Fruit fly (Drosophila melanogaster) whole organism, embryonic: ENCODE measurements around the gene PMP34.
A peak's percentile ranks its signal among the peaks of the same experiment; 100 is the strongest.

Experiments
- Aef1 ChIP-seq: fragments of 200-800 bp; sonication (Bioruptor generic); IDR thresholded peaks from 3 replicates; pipeline ENCODE4 v1.3.6; 2022; ENCODE audit warnings: missing biosample characterization, missing genetic modification characterization
- CG10462 ChIP-seq: fragments of 200-800 bp; sonication (Bioruptor generic); optimal IDR thresholded peaks from 2 replicates; lab custom pipeline; 2016; ENCODE audit warnings: missing biosample characterization, missing genetic modification characterization
- CG11398 ChIP-seq: fragments of 200-800 bp; sonication (Bioruptor generic); optimal IDR thresholded peaks from 2 replicates; lab custom pipeline; 2016; ENCODE audit warnings: missing biosample characterization, missing genetic modification characterization
- CG16813 ChIP-seq: fragments of 200-800 bp; sonication (Bioruptor generic); IDR thresholded peaks from 3 replicates; pipeline ENCODE4 v1.3.6; 2022; ENCODE audit warnings: missing biosample characterization, missing genetic modification characterization; ENCODE audit not compliant: partially characterized antibody
- CG18619 ChIP-seq: fragments of 200-800 bp; sonication (Bioruptor generic); optimal IDR thresholded peaks from 3 replicates; lab custom pipeline; 2017; ENCODE audit warnings: missing biosample characterization, mild to moderate bottlenecking, missing genetic modification characterization
- CG2889 ChIP-seq: fragments of 200-800 bp; sonication (Bioruptor generic); IDR thresholded peaks from 3 replicates; pipeline ENCODE4 v1.3.6; 2022; ENCODE audit warnings: missing biosample characterization, missing genetic modification characterization
- CG30020 ChIP-seq: fragments of 200-800 bp; optimal IDR thresholded peaks from 2 replicates; lab custom pipeline; 2019; ENCODE audit warnings: missing biosample characterization, mild to moderate bottlenecking, missing genetic modification characterization, moderate library complexity
- CG33213 ChIP-seq: fragments of 200-800 bp; sonication (Bioruptor generic); optimal IDR thresholded peaks from 3 replicates; lab custom pipeline; 2016; ENCODE audit warnings: missing biosample characterization, missing genetic modification characterization
- CG34376 ChIP-seq: fragments of 200-800 bp; sonication (Bioruptor generic); optimal IDR thresholded peaks from 2 replicates; lab custom pipeline; 2018; ENCODE audit warnings: missing biosample characterization, mild to moderate bottlenecking, missing genetic modification characterization
- CG3838 ChIP-seq: fragments of 200-800 bp; sonication (Bioruptor generic); optimal IDR thresholded peaks from 3 replicates; lab custom pipeline; 2016; ENCODE audit warnings: missing biosample characterization, missing genetic modification characterization
- CG4730 ChIP-seq: fragments of 200-800 bp; sonication (Bioruptor generic); IDR thresholded peaks from 2 replicates; pipeline ENCODE4 v1.3.6; 2022; ENCODE audit warnings: missing biosample characterization, missing genetic modification characterization
- CG5180 ChIP-seq: fragments of 200-800 bp; sonication (Bioruptor generic); optimal IDR thresholded peaks from 3 replicates; lab custom pipeline; 2017; ENCODE audit warnings: missing biosample characterization, missing genetic modification characterization, mild to moderate bottlenecking, moderate library complexity, missing genetic modification reagents
- CG7271 ChIP-seq: fragments of 200-800 bp; sonication (Bioruptor generic); optimal IDR thresholded peaks from 2 replicates; lab custom pipeline; 2018; ENCODE audit warnings: missing biosample characterization, mild to moderate bottlenecking, missing genetic modification characterization, moderate library complexity
- CG8089 ChIP-seq: fragments of 200-800 bp; sonication (Bioruptor generic); optimal IDR thresholded peaks from 3 replicates; lab custom pipeline; 2016; ENCODE audit warnings: missing biosample characterization, missing genetic modification characterization
- CG8281 ChIP-seq: fragments of 200-800 bp; sonication (Bioruptor generic); optimal IDR thresholded peaks from 2 replicates; lab custom pipeline; 2018; ENCODE audit warnings: missing biosample characterization, mild to moderate bottlenecking, missing genetic modification characterization, moderate library complexity
- Dbx ChIP-seq: fragments of 200-800 bp; sonication (Bioruptor generic); IDR thresholded peaks from 3 replicates; pipeline ENCODE4 v1.3.6; 2022; ENCODE audit warnings: missing biosample characterization, missing genetic modification characterization
- Dref ChIP-seq: fragments of 200-800 bp; sonication (Bioruptor generic); IDR thresholded peaks from 2 replicates; pipeline ENCODE4 v1.3.6; 2022; ENCODE audit warnings: missing biosample characterization, missing genetic modification characterization
- Hand ChIP-seq: fragments of 200-800 bp; sonication (Bioruptor generic); optimal IDR thresholded peaks from 2 replicates; lab custom pipeline; 2017; ENCODE audit warnings: mild to moderate bottlenecking, missing biosample characterization, missing genetic modification reagents, missing genetic modification characterization
- Hr51 ChIP-seq, 2 experiments: fragments of 200-800 bp; sonication (Bioruptor generic); optimal IDR thresholded peaks; 2 replicates in 1 of 2; 3 replicates in 1 of 2; lab custom pipeline; 2016 to 2018; ENCODE audit warnings: missing biosample characterization in 2 of 2, missing genetic modification characterization in 2 of 2, mild to moderate bottlenecking in 1 of 2, moderate library complexity in 1 of 2
- Meics ChIP-seq: fragments of 200-800 bp; sonication (Bioruptor generic); optimal IDR thresholded peaks from 2 replicates; lab custom pipeline; 2017; ENCODE audit warnings: missing biosample characterization, mild to moderate bottlenecking, missing genetic modification characterization
- Oaz ChIP-seq: fragments of 200-800 bp; sonication (Bioruptor generic); IDR thresholded peaks from 2 replicates; pipeline ENCODE4 v1.3.6; 2022; ENCODE audit warnings: missing biosample characterization, missing genetic modification characterization
- Poxn ChIP-seq: fragments of 200-800 bp; sonication (Bioruptor generic); IDR thresholded peaks from 2 replicates; pipeline ENCODE4 v1.3.6; 2022; ENCODE audit warnings: missing biosample characterization, missing genetic modification characterization
- Ptx1 ChIP-seq: fragments of 200-800 bp; sonication (Bioruptor generic); IDR thresholded peaks from 2 replicates; pipeline ENCODE4 v1.3.6; 2022; ENCODE audit warnings: missing biosample characterization, missing genetic modification characterization
- Sin3A ChIP-seq: fragments of >200 bp; optimal IDR thresholded peaks from 2 replicates; lab custom pipeline; 2018
- Six4 ChIP-seq: fragments of 200-800 bp; sonication (Bioruptor generic); optimal IDR thresholded peaks from 2 replicates; lab custom pipeline; 2016; ENCODE audit warnings: missing biosample characterization, missing genetic modification characterization
- Sox102F ChIP-seq: fragments of 200-800 bp; sonication (Bioruptor generic); optimal IDR thresholded peaks from 2 replicates; lab custom pipeline; 2018; ENCODE audit warnings: missing biosample characterization, mild to moderate bottlenecking, missing genetic modification characterization, moderate library complexity
- ac ChIP-seq: fragments of 200-800 bp; sonication (Bioruptor generic); optimal IDR thresholded peaks from 3 replicates; lab custom pipeline; 2017; ENCODE audit warnings: missing biosample characterization, mild to moderate bottlenecking, missing genetic modification characterization
- chinmo ChIP-seq: fragments of 200-800 bp; sonication (Bioruptor generic); IDR thresholded peaks from 4 replicates; pipeline ENCODE4 v1.3.6; 2022; ENCODE audit warnings: missing biosample characterization, missing genetic modification characterization; ENCODE audit not compliant: partially characterized antibody
- chm ChIP-seq: fragments of 200-800 bp; sonication (Bioruptor generic); IDR thresholded peaks from 2 replicates; pipeline ENCODE4 v1.3.6; 2022; ENCODE audit warnings: missing biosample characterization, missing genetic modification characterization
- dimm ChIP-seq: fragments of 200-800 bp; sonication (Bioruptor generic); IDR thresholded peaks from 2 replicates; pipeline ENCODE4 v1.3.6; 2022; ENCODE audit warnings: missing biosample characterization, missing genetic modification characterization
- dysf ChIP-seq: fragments of 200-800 bp; sonication (Bioruptor generic); IDR thresholded peaks from 3 replicates; pipeline ENCODE4 v1.3.6; 2022; ENCODE audit warnings: missing biosample characterization, missing genetic modification characterization
- ewg ChIP-seq: fragments of 200-800 bp; sonication (Bioruptor generic); optimal IDR thresholded peaks from 3 replicates; lab custom pipeline; 2017; ENCODE audit warnings: mild to moderate bottlenecking, missing biosample characterization, missing genetic modification reagents, missing genetic modification characterization
- fd64A ChIP-seq: fragments of 200-800 bp; sonication (Bioruptor generic); optimal IDR thresholded peaks from 3 replicates; lab custom pipeline; 2018; ENCODE audit warnings: missing biosample characterization, mild to moderate bottlenecking, missing genetic modification characterization
- gsb-n ChIP-seq: fragments of 200-800 bp; sonication (Bioruptor generic); optimal IDR thresholded peaks from 3 replicates; lab custom pipeline; 2018; ENCODE audit warnings: missing biosample characterization, mild to moderate bottlenecking, missing genetic modification characterization
- her ChIP-seq: fragments of 200-800 bp; sonication (Bioruptor generic); optimal IDR thresholded peaks from 2 replicates; lab custom pipeline; 2016; ENCODE audit warnings: missing biosample characterization, missing genetic modification characterization
- maf-S ChIP-seq: fragments of 200-800 bp; sonication (Bioruptor generic); optimal IDR thresholded peaks from 2 replicates; lab custom pipeline; 2016; ENCODE audit warnings: missing biosample characterization, missing genetic modification characterization
- nerfin-2 ChIP-seq: fragments of 200-800 bp; sonication (Bioruptor generic); IDR thresholded peaks from 2 replicates; pipeline ENCODE4 v1.3.6; 2022; ENCODE audit warnings: missing biosample characterization, missing genetic modification characterization; ENCODE audit not compliant: partially characterized antibody
- otp ChIP-seq: fragments of 200-800 bp; sonication (Bioruptor generic); IDR thresholded peaks from 3 replicates; pipeline ENCODE4, ENCODE4 v1.3.6; 2022; ENCODE audit warnings: missing biosample characterization, missing genetic modification characterization
- pan ChIP-seq, 4 experiments: fragments of >200 bp in 3 of 4; fragments of 200-800 bp in 1 of 4; sonication (Bioruptor generic) in 1 of 4; optimal IDR thresholded peaks in 3 of 4; IDR thresholded peaks in 1 of 4; 2 replicates each; pipeline versions ENCODE4 v1.3.6 to Lab custom; 2017 to 2022; ENCODE audit warnings: missing biosample characterization in 2 of 4, missing genetic modification characterization in 2 of 4, mixed read lengths in 1 of 4
- pho ChIP-seq: fragments of 200-800 bp; sonication (Bioruptor generic); optimal IDR thresholded peaks from 2 replicates; lab custom pipeline; 2016; ENCODE audit warnings: missing biosample characterization, missing genetic modification characterization
- pzg ChIP-seq: fragments of 200-800 bp; sonication (Bioruptor generic); optimal IDR thresholded peaks from 3 replicates; lab custom pipeline; 2018; ENCODE audit warnings: missing biosample characterization, mild to moderate bottlenecking, missing genetic modification characterization, moderate library complexity
- ro ChIP-seq: fragments of 200-800 bp; sonication (Bioruptor generic); IDR thresholded peaks from 2 replicates; pipeline ENCODE4 v1.3.6; 2022; ENCODE audit warnings: missing biosample characterization, missing genetic modification characterization
- shn ChIP-seq: fragments of 200-800 bp; sonication (Bioruptor generic); optimal IDR thresholded peaks from 3 replicates; lab custom pipeline; 2016; ENCODE audit warnings: missing biosample characterization, missing genetic modification characterization
- tgo ChIP-seq: fragments of 200-800 bp; sonication (Bioruptor generic); IDR thresholded peaks from 3 replicates; pipeline ENCODE4 v1.3.6; 2022; ENCODE audit warnings: missing biosample characterization, missing genetic modification characterization
- tio ChIP-seq: fragments of 200-800 bp; sonication (Bioruptor generic); optimal IDR thresholded peaks from 2 replicates; lab custom pipeline; 2017; ENCODE audit warnings: missing biosample characterization, missing genetic modification characterization, inconsistent platforms
- toy ChIP-seq: fragments of 200-800 bp; sonication (Bioruptor generic); IDR thresholded peaks from 2 replicates; pipeline ENCODE4 v1.3.6; 2022; ENCODE audit warnings: missing biosample characterization, missing genetic modification characterization
- wek ChIP-seq: fragments of 200-800 bp; sonication (Bioruptor generic); optimal IDR thresholded peaks from 3 replicates; lab custom pipeline; 2018; ENCODE audit warnings: missing biosample characterization, mild to moderate bottlenecking, missing genetic modification characterization, moderate library complexity
- zfh1 ChIP-seq: fragments of 200-800 bp; sonication (Bioruptor generic); IDR thresholded peaks from 3 replicates; pipeline ENCODE4 v1.3.6; 2022; ENCODE audit warnings: missing biosample characterization, missing genetic modification characterization

PMP34 gene

dm6 chr3L:4363887-4364794, 45.6 kb downstream of the PMP34 start, which contains the start of the genes Cip4 and mRpS6 (continued):
- TF ChIP-seq Sox102F (GFP tag; lab: Kevin White, UChicago): peak; percentile 84
- TF ChIP-seq tgo (GFP tag; lab: Robert Waterston, UW): peak; percentile 67
- TF ChIP-seq pho (GFP tag; lab: Kevin White, UChicago): peak; percentile 45
- peak; percentile 62 for TF ChIP-seq CG4730 (GFP tag; lab: Robert Waterston, UW)
- TF ChIP-seq Meics (GFP tag; lab: Kevin White, UChicago): peak; percentile 52
- peak; percentile 18 for TF ChIP-seq shn (GFP tag; lab: Kevin White, UChicago)
- TF ChIP-seq Dref (GFP tag; lab: Robert Waterston, UW): no peak
- no peak for TF ChIP-seq nerfin-2
- TF ChIP-seq CG8089 (GFP tag; lab: Kevin White, UChicago): no peak
- peak; percentile 77 for TF ChIP-seq dysf (GFP tag; lab: Robert Waterston, UW)
- TF ChIP-seq Six4: peak; percentile 61
- TF ChIP-seq ewg (GFP tag; lab: Kevin White, UChicago): peak; percentile 68
- no peak for TF ChIP-seq CG7271 (tag; lab: Kevin White, UChicago)
- peak; percentile 77 for TF ChIP-seq Oaz (GFP tag; lab: Robert Waterston, UW)
- peak; percentile 83 for TF ChIP-seq CG2889 (GFP tag; lab: Robert Waterston, UW)
- TF ChIP-seq otp: peak; percentile 79; the same call in 2 of the 3 replicates
- peak; percentile 52 for TF ChIP-seq CG8281
- peak; percentile 29; the same call in 1 of the 2 replicates for TF ChIP-seq ro
- peak; percentile 68 for TF ChIP-seq CG30020 (tag; lab: Kevin White, UChicago)
- TF ChIP-seq CG33213 (GFP tag; lab: Kevin White, UChicago): peak; percentile 23
- TF ChIP-seq Sin3A: no peak
- peak; percentile 86 for TF ChIP-seq chm
- no peak for TF ChIP-seq pan (optimal IDR thresholded peaks at IDR 0.05; lab: Kevin White, UChicago)
- TF ChIP-seq pan (GFP tag; optimal IDR thresholded peaks at IDR 0.05 in 1 of 2, IDR thresholded peaks at IDR 0.05 in 1 of 2): peak in 1 of 2 experiments; percentile 77
- TF ChIP-seq CG5180 (GFP tag; lab: Kevin White, UChicago): no peak
- no peak for TF ChIP-seq CG11398
- TF ChIP-seq Hand (GFP tag; lab: Kevin White, UChicago): peak; percentile 49
- peak; percentile 75; the same call in 1 of the 2 replicates for TF ChIP-seq Poxn (GFP tag; lab: Robert Waterston, UW)
- peak; percentile 52 to 84 for TF ChIP-seq Hr51 (GFP tag; optimal IDR thresholded peaks at IDR 0.05; lab: Kevin White, UChicago)
- peak; percentile 63 for TF ChIP-seq gsb-n (tag; lab: Kevin White, UChicago)
- peak; percentile 80 for TF ChIP-seq CG18619 (GFP tag; lab: Kevin White, UChicago)
- TF ChIP-seq ac (GFP tag; lab: Kevin White, UChicago): peak; percentile 28
- TF ChIP-seq dimm (GFP tag; lab: Robert Waterston, UW): peak; percentile 64; the same call in 1 of the 2 replicates
- peak; percentile 54; the same call in 2 of the 3 replicates for TF ChIP-seq Aef1
- TF ChIP-seq toy: no peak
- TF ChIP-seq CG10462 (GFP tag; lab: Kevin White, UChicago): peak; percentile 76
- no peak for TF ChIP-seq her (GFP tag; lab: Kevin White, UChicago)
- TF ChIP-seq Dbx (GFP tag; lab: Robert Waterston, UW): peak; percentile 62; the same call in 1 of the 3 replicates
- TF ChIP-seq CG16813 (GFP tag; lab: Robert Waterston, UW): no peak
- TF ChIP-seq maf-S: no peak
- peak; percentile 83 for TF ChIP-seq tio (GFP tag; lab: Kevin White, UChicago)
- TF ChIP-seq wek (GFP tag; lab: Kevin White, UChicago): peak; percentile 20
- peak; percentile 76 for TF ChIP-seq zfh1 (GFP tag; lab: Robert Waterston, UW)
- peak; percentile 47 for TF ChIP-seq CG34376
- TF ChIP-seq pzg (GFP tag; lab: Kevin White, UChicago): peak; percentile 75
- TF ChIP-seq CG3838 (GFP tag; lab: Kevin White, UChicago): peak; percentile 25
- no peak for TF ChIP-seq fd64A (GFP tag; lab: Kevin White, UChicago)
- peak; percentile 81 for TF ChIP-seq Ptx1 (GFP tag; lab: Robert Waterston, UW)
- peak; percentile 77; the same call in 3 of the 4 replicates for TF ChIP-seq chinmo
